Worm (Caenorhabditis elegans): ENCODE measurements around the gene pygo-1.

- no peak for TF ChIP-seq ama-1 (optimal IDR thresholded peaks at IDR 0.05)
- TF ChIP-seq unc-62 (GFP tag; optimal IDR thresholded peaks at IDR 0.05) = no peak
- TF ChIP-seq lsy-2 (tag; optimal IDR thresholded peaks at IDR 0.05) = no peak
- TF ChIP-seq egl-27 (tag; optimal IDR thresholded peaks at IDR 0.05) = no peak
Measured at ce11 chrIV:5110391-5110930, 27.4 kb downstream of the pygo-1 start.
